Worm (Caenorhabditis elegans) whole organism, young adult: ENCODE results near the gene cex-1.

ENCODE experiments used
- B0261.1 ChIP-seq: sonication (generic microtip); optimal IDR thresholded peaks from 2 replicates; lab custom pipeline; 2016; ENCODE audit warnings: mild to moderate bottlenecking, missing genetic modification characterization, moderate library complexity, missing compliant biosample characterization
- C17E4.6 ChIP-seq: fragments of 200-800 bp; sonication (Bioruptor generic); IDR thresholded peaks from 2 replicates; pipeline ENCODE4 v1.3.6; 2022; ENCODE audit warnings: missing genetic modification reagents, missing genetic modification characterization, missing compliant biosample characterization
- D2030.7 ChIP-seq: fragments of 200-800 bp; sonication (Bioruptor generic); IDR thresholded peaks from 2 replicates; pipeline ENCODE4 v1.3.6; 2022; ENCODE audit warnings: missing genetic modification reagents, missing genetic modification characterization, missing compliant biosample characterization
- F22D6.2 ChIP-seq: sonication (generic microtip); optimal IDR thresholded peaks from 2 replicates; lab custom pipeline; 2016; ENCODE audit warnings: mild to moderate bottlenecking, missing genetic modification characterization, missing compliant biosample characterization
- F33H1.4 ChIP-seq: fragments of 200-800 bp; sonication (Bioruptor generic); IDR thresholded peaks from 2 replicates; pipeline ENCODE4 v1.3.6; 2022; ENCODE audit warnings: missing genetic modification reagents, missing genetic modification characterization, missing compliant biosample characterization
- F57C9.4 ChIP-seq: sonication (generic microtip); optimal IDR thresholded peaks from 2 replicates; lab custom pipeline; 2017; ENCODE audit warnings: mild to moderate bottlenecking, missing genetic modification characterization, missing compliant biosample characterization
- K11D2.4 ChIP-seq: fragments of 200-800 bp; sonication (Bioruptor generic); IDR thresholded peaks from 2 replicates; pipeline ENCODE4 v1.3.6; 2022; ENCODE audit warnings: missing genetic modification reagents, missing genetic modification characterization, missing compliant biosample characterization
- K12H6.12 ChIP-seq: fragments of 200-800 bp; sonication (Bioruptor generic); optimal IDR thresholded peaks from 2 replicates; lab custom pipeline; 2018; ENCODE audit warnings: mild to moderate bottlenecking, missing genetic modification characterization, missing compliant biosample characterization
- T07F8.4 ChIP-seq: sonication (generic microtip); optimal IDR thresholded peaks from 2 replicates; lab custom pipeline; 2016; ENCODE audit warnings: mild to moderate bottlenecking, missing genetic modification characterization, moderate library complexity, missing compliant biosample characterization
- T26A5.8 ChIP-seq: sonication (generic microtip); optimal IDR thresholded peaks from 2 replicates; lab custom pipeline; 2016; ENCODE audit warnings: missing genetic modification characterization, missing compliant biosample characterization
- Y53F4B.3 ChIP-seq: fragments of 200-800 bp; sonication (Bioruptor generic); IDR thresholded peaks from 2 replicates; pipeline ENCODE4 v1.3.6; 2022; ENCODE audit warnings: missing genetic modification reagents, missing genetic modification characterization, missing compliant biosample characterization
- Y53G8AR.9 ChIP-seq: fragments of 200-800 bp; sonication (Bioruptor generic); conservative IDR thresholded peaks from 2 replicates; pipeline ENCODE4 v1.3.6; 2022; ENCODE audit warnings: missing genetic modification reagents, missing genetic modification characterization, missing compliant biosample characterization
- Y56A3A.18 ChIP-seq: fragments of 200-800 bp; sonication (Bioruptor generic); IDR thresholded peaks from 2 replicates; pipeline ENCODE4 v1.3.6; 2022; ENCODE audit warnings: missing genetic modification reagents, missing genetic modification characterization, missing compliant biosample characterization
- ZK185.1 ChIP-seq: sonication (generic microtip); optimal IDR thresholded peaks from 2 replicates; lab custom pipeline; 2016; ENCODE audit warnings: mild to moderate bottlenecking, missing genetic modification characterization, missing compliant biosample characterization; ENCODE audit not compliant: poor library complexity, severe bottlenecking
- akir-1 ChIP-seq: fragments of 200-800 bp; sonication (Bioruptor generic); optimal IDR thresholded peaks from 2 replicates; lab custom pipeline; 2018; ENCODE audit warnings: mild to moderate bottlenecking, missing genetic modification characterization, moderate library complexity, missing compliant biosample characterization
- aptf-3 ChIP-seq: fragments of 200-800 bp; sonication (Bioruptor generic); IDR thresholded peaks from 2 replicates; pipeline ENCODE4 v1.3.6; 2022; ENCODE audit warnings: missing genetic modification characterization, missing compliant biosample characterization
- atf-7 ChIP-seq: sonication (generic microtip); optimal IDR thresholded peaks from 2 replicates; lab custom pipeline; 2017; ENCODE audit warnings: mild to moderate bottlenecking, missing genetic modification characterization, missing compliant biosample characterization
- athp-1 ChIP-seq: sonication (generic microtip); optimal IDR thresholded peaks from 2 replicates; lab custom pipeline; 2017; ENCODE audit warnings: mild to moderate bottlenecking, missing genetic modification characterization, missing compliant biosample characterization
- attf-5 ChIP-seq: fragments of 200-800 bp; sonication (Bioruptor generic); optimal IDR thresholded peaks from 2 replicates; lab custom pipeline; 2018; ENCODE audit warnings: mild to moderate bottlenecking, missing genetic modification characterization, missing compliant biosample characterization
- bed-1 ChIP-seq: fragments of 200-800 bp; sonication (Bioruptor generic); IDR thresholded peaks from 2 replicates; pipeline ENCODE4 v1.3.6; 2022; ENCODE audit warnings: missing genetic modification reagents, missing genetic modification characterization, missing compliant biosample characterization
- bed-2 ChIP-seq: fragments of 200-800 bp; sonication (Bioruptor generic); IDR thresholded peaks from 2 replicates; pipeline ENCODE4 v1.3.6; 2022; ENCODE audit warnings: missing genetic modification reagents, missing genetic modification characterization, missing compliant biosample characterization
- ceh-100 ChIP-seq: fragments of 200-800 bp; sonication (Bioruptor generic); IDR thresholded peaks from 2 replicates; pipeline ENCODE4 v1.3.6; 2022; ENCODE audit warnings: missing genetic modification reagents, missing genetic modification characterization, missing compliant biosample characterization
- chd-7 ChIP-seq: sonication (generic microtip); optimal IDR thresholded peaks from 2 replicates; lab custom pipeline; 2016; ENCODE audit warnings: mild to moderate bottlenecking, missing genetic modification characterization, moderate library complexity, missing compliant biosample characterization
- dpl-1 ChIP-seq: fragments of 150-350 bp; optimal IDR thresholded peaks from 2 replicates; lab custom pipeline; 2014; ENCODE audit warnings: missing biosample characterization, missing genetic modification reagents, missing genetic modification characterization
- efl-1 ChIP-seq: fragments of 150-350 bp; optimal IDR thresholded peaks from 2 replicates; lab custom pipeline; 2014; ENCODE audit warnings: missing biosample characterization, missing genetic modification reagents, missing genetic modification characterization
- egl-44 ChIP-seq: fragments of 200-800 bp; sonication (Bioruptor generic); IDR thresholded peaks from 2 replicates; pipeline ENCODE4 v1.3.6; 2022; ENCODE audit warnings: missing genetic modification reagents, missing genetic modification characterization, missing compliant biosample characterization
- hlh-26 ChIP-seq: fragments of 200-800 bp; sonication (Bioruptor generic); conservative IDR thresholded peaks from 2 replicates; pipeline ENCODE4 v1.3.6; 2022; ENCODE audit warnings: missing genetic modification reagents, missing genetic modification characterization, missing compliant biosample characterization
- hmg-1.2 ChIP-seq: fragments of 200-800 bp; sonication (Bioruptor generic); IDR thresholded peaks from 2 replicates; pipeline ENCODE4 v1.3.6; 2022; ENCODE audit warnings: missing genetic modification reagents, missing genetic modification characterization, missing compliant biosample characterization
- hmg-20 ChIP-seq: fragments of 200-800 bp; sonication (Bioruptor generic); IDR thresholded peaks from 2 replicates; pipeline ENCODE4 v1.3.6; 2022; ENCODE audit warnings: missing genetic modification reagents, missing genetic modification characterization, missing compliant biosample characterization
- lin-35 ChIP-seq, 3 experiments: fragments of 150-350 bp in 2 of 3; sonication (generic microtip) in 1 of 3; optimal IDR thresholded peaks; 2 replicates each; lab custom pipeline; 2014 to 2018; ENCODE audit warnings: missing biosample characterization in 3 of 3, missing genetic modification characterization in 3 of 3, missing genetic modification reagents in 3 of 3
- lin-54 ChIP-seq: fragments of 200-800 bp; sonication (Bioruptor generic); optimal IDR thresholded peaks from 2 replicates; lab custom pipeline; 2018; ENCODE audit warnings: mild to moderate bottlenecking, missing genetic modification characterization, missing compliant biosample characterization
- lir-1 ChIP-seq: fragments of 200-800 bp; sonication (Bioruptor generic); conservative IDR thresholded peaks from 2 replicates; pipeline ENCODE4 v1.3.6; 2022; ENCODE audit warnings: missing genetic modification reagents, missing genetic modification characterization, missing compliant biosample characterization
- lsl-1 ChIP-seq: fragments of 200-800 bp; sonication (Bioruptor generic); optimal IDR thresholded peaks from 2 replicates; lab custom pipeline; 2018; ENCODE audit warnings: mild to moderate bottlenecking, missing genetic modification characterization, moderate library complexity, missing compliant biosample characterization
- lsy-27 ChIP-seq: sonication (generic microtip); optimal IDR thresholded peaks from 2 replicates; lab custom pipeline; 2017; ENCODE audit warnings: missing genetic modification characterization, mild to moderate bottlenecking, missing compliant biosample characterization, antibody characterized with exemption, missing genotype, borderline replicate concordance; ENCODE audit not compliant: insufficient read depth
- mcd-1 ChIP-seq: fragments of 200-800 bp; sonication (Bioruptor generic); IDR thresholded peaks from 2 replicates; pipeline ENCODE4 v1.3.6; 2022; ENCODE audit warnings: missing genetic modification reagents, missing genetic modification characterization, missing compliant biosample characterization
- mes-4 ChIP-seq: sonication (generic microtip); optimal IDR thresholded peaks from 2 replicates; lab custom pipeline; 2016; ENCODE audit warnings: missing genotype, missing genetic modification characterization, missing compliant biosample characterization
- nhr-120 ChIP-seq: fragments of 200-800 bp; sonication (Bioruptor generic); IDR thresholded peaks from 2 replicates; pipeline ENCODE4 v1.3.6; 2022; ENCODE audit warnings: missing genetic modification characterization, missing compliant biosample characterization
- nhr-179 ChIP-seq: sonication (generic microtip); optimal IDR thresholded peaks from 2 replicates; lab custom pipeline; 2016; ENCODE audit warnings: mild to moderate bottlenecking, missing genetic modification characterization, missing compliant biosample characterization
- nhr-80 ChIP-seq: sonication (generic microtip); optimal IDR thresholded peaks from 2 replicates; lab custom pipeline; 2016; ENCODE audit warnings: missing genetic modification characterization, missing compliant biosample characterization
- nhr-90 ChIP-seq: sonication (generic microtip); optimal IDR thresholded peaks from 2 replicates; lab custom pipeline; 2016; ENCODE audit warnings: missing genotype, mild to moderate bottlenecking, missing genetic modification characterization, missing compliant biosample characterization
- pbrm-1 ChIP-seq: fragments of 200-800 bp; sonication (Bioruptor generic); IDR thresholded peaks from 2 replicates; pipeline ENCODE4 v1.3.6; 2022; ENCODE audit warnings: missing genetic modification reagents, missing genetic modification characterization, missing compliant biosample characterization
- snpc-1.1 ChIP-seq: sonication (generic microtip); optimal IDR thresholded peaks from 2 replicates; lab custom pipeline; 2017; ENCODE audit warnings: missing genetic modification characterization, mild to moderate bottlenecking, missing compliant biosample characterization, antibody characterized with exemption, moderate library complexity, missing genotype, missing genetic modification reagents; ENCODE audit not compliant: insufficient read depth
- tlf-1 ChIP-seq: fragments of 200-800 bp; sonication (Bioruptor generic); optimal IDR thresholded peaks from 2 replicates; lab custom pipeline; 2018; ENCODE audit warnings: mild to moderate bottlenecking, missing genetic modification characterization, missing compliant biosample characterization
- unc-130 ChIP-seq: sonication (generic microtip); optimal IDR thresholded peaks from 2 replicates; lab custom pipeline; 2016; ENCODE audit warnings: missing genetic modification reagents, missing genetic modification characterization, missing compliant biosample characterization
- zfh-2 ChIP-seq: fragments of 200-800 bp; sonication (Bioruptor generic); conservative IDR thresholded peaks from 2 replicates; pipeline ENCODE4 v1.3.6; 2022; ENCODE audit warnings: missing genetic modification reagents, missing genetic modification characterization, missing compliant biosample characterization
- zim-3 ChIP-seq: sonication (generic microtip); optimal IDR thresholded peaks from 2 replicates; lab custom pipeline; 2017; ENCODE audit warnings: mild to moderate bottlenecking, missing genetic modification characterization, moderate library complexity, missing compliant biosample characterization

The cex-1 gene

DNA sequence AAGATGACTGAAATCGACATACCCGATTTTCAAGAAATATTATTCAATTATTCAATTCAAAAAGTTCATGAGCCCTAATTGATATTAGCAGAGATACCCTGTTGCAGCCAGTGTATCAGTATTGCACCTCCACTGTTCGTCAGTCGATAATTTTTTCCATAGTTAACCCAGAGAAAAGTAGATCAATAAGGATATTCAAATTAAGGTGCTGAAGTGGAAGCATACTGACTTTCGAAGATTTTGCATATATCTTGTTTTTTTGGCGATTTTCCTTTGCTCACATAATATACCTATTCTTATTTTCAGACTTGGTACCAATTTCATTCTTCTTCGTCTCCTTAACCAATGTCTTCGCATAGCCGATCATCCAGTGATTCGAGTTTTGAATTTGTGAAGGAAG, 28.6 kb upstream of the cex-1 start, which contains the start of gene EEED8.15:
Gene EEED8.15, plus strand, starts transcription at position 301 of the 400 bp plus-strand sequence.
- TF ChIP-seq aptf-3 (no peak), athp-1 (tag; lab: Kevin White, UChicago) (no peak), tlf-1 (GFP tag; lab: Kevin White, UChicago) (no peak), hlh-26 (GFP tag; lab: Robert Waterston, UW) (no peak)

DNA sequence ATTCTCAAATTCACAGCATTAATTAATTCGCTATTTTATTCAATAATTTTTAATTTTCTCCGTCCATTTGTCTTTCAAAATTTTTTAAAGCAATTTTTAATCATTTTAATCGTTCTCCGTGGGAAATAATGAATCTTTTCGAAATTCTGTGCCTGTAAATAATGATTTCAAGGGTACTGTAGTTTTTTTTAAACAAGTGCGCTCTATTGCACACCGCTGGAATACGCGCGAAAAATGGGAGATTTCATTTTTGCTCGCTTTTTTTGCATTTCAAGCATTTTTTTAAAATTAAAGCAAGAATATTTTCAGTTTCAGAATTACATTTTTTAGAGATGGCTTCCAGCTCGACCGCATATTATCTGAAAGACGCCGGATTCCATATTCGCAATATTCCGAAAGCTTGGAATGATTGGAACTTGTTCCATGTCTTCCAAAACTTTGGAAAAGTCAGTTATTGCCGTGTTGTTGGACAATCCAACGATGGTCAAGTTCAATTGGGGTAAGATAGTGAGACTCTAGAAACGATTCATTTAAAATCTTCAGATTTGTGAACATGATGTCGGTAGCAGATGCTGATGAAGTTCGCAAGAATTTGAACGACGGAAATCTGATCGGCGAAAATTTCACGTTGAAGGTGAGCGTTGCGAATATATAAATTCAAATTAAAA, 26.4 kb upstream of the cex-1 start, which contains the start of gene tofu-6:
Gene tofu-6, plus strand, starts transcription at position 302 of the 668 bp plus-strand sequence.
- TF ChIP-seq F57C9.4 (no peak), chd-7 (tag; lab: Kevin White, UChicago) (no peak), bed-2 (GFP tag; lab: Robert Waterston, UW) (no peak), K12H6.12 (tag; lab: Kevin White, UChicago) (no peak), hmg-20 (GFP tag; lab: Robert Waterston, UW) (no peak), unc-130 (GFP tag; lab: Kevin White, UChicago) (no peak), attf-5 (GFP tag; lab: Kevin White, UChicago) (no peak), mes-4 (tag; lab: Kevin White, UChicago) (no peak), T07F8.4 (tag; lab: Kevin White, UChicago) (no peak), hlh-26 (GFP tag; lab: Robert Waterston, UW) (no peak), egl-44 (GFP tag; lab: Robert Waterston, UW) (no peak), snpc-1.1 (peak; percentile 24), K11D2.4 (GFP tag; lab: Robert Waterston, UW) (no peak), nhr-120 (GFP tag; lab: Robert Waterston, UW) (no peak), lsy-27 (no peak), F33H1.4 (GFP tag; lab: Robert Waterston, UW) (peak; percentile 78), B0261.1 (no peak), ceh-100 (GFP tag; lab: Robert Waterston, UW) (peak; percentile 26; the same call in 1 of the 2 replicates), nhr-80 (tag; lab: Kevin White, UChicago) (no peak), nhr-179 (tag; lab: Kevin White, UChicago) (no peak), lir-1 (no peak), lin-54 (peak; percentile 55), dpl-1 (peak; percentile 83), Y53F4B.3 (GFP tag; lab: Robert Waterston, UW) (no peak), F22D6.2 (tag; lab: Kevin White, UChicago) (no peak), akir-1 (GFP tag; lab: Kevin White, UChicago) (no peak), Y56A3A.18 (GFP tag; lab: Robert Waterston, UW) (no peak), lin-35 (GFP tag; optimal IDR thresholded peaks at IDR 0.05; lab: Kevin White, UChicago) (peak in 1 of 3 experiments; percentile 73), mcd-1 (GFP tag; lab: Robert Waterston, UW) (peak; percentile 87), pbrm-1 (GFP tag; lab: Robert Waterston, UW) (0 out of 2 replicates have a peak, but pooled peaks have one; percentile 12), Y53G8AR.9 (no peak), bed-1 (GFP tag; lab: Robert Waterston, UW) (no peak), T26A5.8 (tag; lab: Kevin White, UChicago) (no peak), D2030.7 (GFP tag; lab: Robert Waterston, UW) (peak; percentile 87), zim-3 (no peak), C17E4.6 (GFP tag; lab: Robert Waterston, UW) (no peak), atf-7 (tag; lab: Kevin White, UChicago) (no peak), hmg-1.2 (0 out of 2 replicates have a peak, but pooled peaks have one; percentile 32), nhr-90 (tag; lab: Kevin White, UChicago) (no peak), zfh-2 (no peak), efl-1 (GFP tag; lab: Kevin White, UChicago) (peak; percentile 95), ZK185.1 (tag; lab: Kevin White, UChicago) (no peak), lsl-1 (GFP tag; lab: Kevin White, UChicago) (peak; percentile 96)
